Worm (Caenorhabditis elegans) whole organism, L4 larva: ENCODE data around the gene srw-119.
"Not testable (repeated sequence)": the region's sequence is repeated elsewhere in the genome, so short reads cannot be mapped to it uniquely, and the experiment has no call there.

Experiments
- D1046.2 ChIP-seq: fragments of 200-800 bp; sonication (Bioruptor generic); IDR thresholded peaks from 2 replicates; pipeline ENCODE4 v1.3.6; 2022; ENCODE audit warnings: missing genetic modification characterization, missing compliant biosample characterization
- T26A8.4 ChIP-seq: fragments of 200-800 bp; sonication (Bioruptor generic); IDR thresholded peaks from 2 replicates; pipeline ENCODE4 v1.3.6; 2022; ENCODE audit warnings: missing genetic modification characterization, missing compliant biosample characterization
- ZK337.2 ChIP-seq: fragments of 200-800 bp; sonication (Bioruptor generic); IDR thresholded peaks from 2 replicates; pipeline ENCODE4 v1.3.6; 2022; ENCODE audit warnings: missing genetic modification reagents, missing genetic modification characterization, missing compliant biosample characterization
- ctbp-1 ChIP-seq: fragments of 200-800 bp; sonication (Bioruptor generic); IDR thresholded peaks from 2 replicates; pipeline ENCODE4 v1.3.6; 2022; ENCODE audit warnings: missing genetic modification reagents, missing genetic modification characterization, missing compliant biosample characterization
- madf-5 ChIP-seq, 2 experiments: fragments of 200-800 bp; sonication (Bioruptor generic); IDR thresholded peaks; 2 replicates each; pipeline ENCODE4 v1.3.6; 2022; ENCODE audit warnings: missing compliant biosample characterization in 2 of 2, missing genetic modification characterization in 2 of 2
- madf-9 ChIP-seq: fragments of 200-800 bp; sonication (Bioruptor generic); conservative IDR thresholded peaks from 2 replicates; pipeline ENCODE4 v1.3.6; 2022; ENCODE audit warnings: missing genetic modification reagents, missing genetic modification characterization, missing compliant biosample characterization
- nhr-102 ChIP-seq: sonication (generic microtip); optimal IDR thresholded peaks from 2 replicates; lab custom pipeline; 2016; ENCODE audit warnings: mild to moderate bottlenecking, missing genetic modification characterization, moderate library complexity, missing compliant biosample characterization
- nhr-25 ChIP-seq: sonication (generic microtip); optimal IDR thresholded peaks from 2 replicates; lab custom pipeline; 2017; ENCODE audit warnings: missing genetic modification characterization, mild to moderate bottlenecking, missing compliant biosample characterization, antibody characterized with exemption, moderate library complexity, borderline replicate concordance; ENCODE audit not compliant: insufficient read depth
- nhr-41 ChIP-seq: fragments of 200-800 bp; sonication (Bioruptor generic); IDR thresholded peaks from 2 replicates; pipeline ENCODE4 v1.3.6; 2022; ENCODE audit warnings: missing genetic modification reagents, missing genetic modification characterization, missing compliant biosample characterization
- saeg-2 ChIP-seq: fragments of 200-800 bp; sonication (Bioruptor generic); IDR thresholded peaks from 2 replicates; pipeline ENCODE4 v1.3.6; 2022; ENCODE audit warnings: missing genetic modification reagents, missing genetic modification characterization, missing compliant biosample characterization
- spr-3 ChIP-seq: fragments of 200-800 bp; sonication (Bioruptor generic); optimal IDR thresholded peaks from 2 replicates; lab custom pipeline; 2018; ENCODE audit warnings: mild to moderate bottlenecking, missing genetic modification characterization, missing compliant biosample characterization
- tra-1 ChIP-seq: fragments of 200-800 bp; sonication (Bioruptor generic); IDR thresholded peaks from 2 replicates; pipeline ENCODE4 v1.3.6; 2022; ENCODE audit warnings: missing genetic modification reagents, missing genetic modification characterization, missing compliant biosample characterization
- ztf-11 ChIP-seq: fragments of 150-350 bp; optimal IDR thresholded peaks from 2 replicates; lab custom pipeline; 2014; ENCODE audit warnings: missing biosample characterization, missing genetic modification characterization
- ztf-7 ChIP-seq: fragments of 150-350 bp; optimal IDR thresholded peaks from 2 replicates; lab custom pipeline; 2014; ENCODE audit warnings: missing biosample characterization, missing genetic modification characterization

srw-119 gene

ce11 chrV:2960894-2961293 lies 38.7 kb downstream of the srw-119 start, which contains the start of gene srw-144 (continued):
- TF ChIP-seq madf-5 (GFP tag; IDR thresholded peaks at IDR 0.05; lab: Robert Waterston, UW): no peak
- TF ChIP-seq, all 104 proteins: peak for 0

- no peak for TF ChIP-seq saeg-2
- no peak for TF ChIP-seq D1046.2 (GFP tag; lab: Robert Waterston, UW)
- no peak for TF ChIP-seq madf-9 (GFP tag; lab: Robert Waterston, UW)
- TF ChIP-seq spr-3: no peak
- no peak for TF ChIP-seq nhr-25 (tag; lab: Kevin White, UChicago)
- no peak for TF ChIP-seq tra-1 (GFP tag; lab: Robert Waterston, UW)
- TF ChIP-seq nhr-41 (GFP tag; lab: Robert Waterston, UW): no peak
- TF ChIP-seq ZK337.2 (GFP tag; lab: Robert Waterston, UW): no peak
- TF ChIP-seq ztf-11 (tag; lab: Kevin White, UChicago): no peak
Measured at ce11 chrV:2958202-2958601, 41.4 kb downstream of the srw-119 start, which contains the start of gene srw-142. Gene srw-142 (minus strand): TSS chrV:2958302.

ce11 chrV:2955342-2955741 lies 44.3 kb downstream of the srw-119 start, which contains the start of gene srh-248:
Gene srh-248 (minus strand): TSS chrV:2955442.
- not testable (repeated sequence) for TF ChIP-seq madf-9 (GFP tag; lab: Robert Waterston, UW); spr-3; ctbp-1 (GFP tag; lab: Robert Waterston, UW)

ce11 chrV:2952102-2952501 lies 47.5 kb downstream of the srw-119 start, which contains the start of gene srw-122:
Gene srw-122 (minus strand): TSS chrV:2952202.
- TF ChIP-seq ztf-7; nhr-102 (tag; lab: Kevin White, UChicago); T26A8.4: not testable (repeated sequence)
